Fruit fly (Drosophila melanogaster): ENCODE measurements around the gene Glyp.
A peak's percentile ranks its signal among the peaks of the same experiment; 100 is the strongest.

The Glyp gene

dm6 chr2L:2180120-2180539 is 49.5 kb downstream of the Glyp start (continued):
- TF ChIP-seq CG17361 (GFP tag; IDR thresholded peaks at IDR 0.05) (peak; percentile 81), ttk (GFP tag; IDR thresholded peaks at IDR 0.05) (peak; percentile 91), CG1647 (GFP tag; optimal IDR thresholded peaks at IDR 0.05) (peak; percentile 80), CG12071 (GFP tag; optimal IDR thresholded peaks at IDR 0.05) (peak; percentile 88), unc-4 (GFP tag; IDR thresholded peaks at IDR 0.05; ENCODE audit: partially characterized antibody) (no peak), Ptx1 (GFP tag; IDR thresholded peaks at IDR 0.05) (peak; percentile 92), CG15696 (tag; optimal IDR thresholded peaks at IDR 0.05) (peak; percentile 85), gt (GFP tag; IDR thresholded peaks at IDR 0.05) (peak; percentile 67), lov (optimal IDR thresholded peaks at IDR 0.05) (no peak), lov (GFP tag; IDR thresholded peaks at IDR 0.05) (peak; percentile 89), Hmr (GFP tag; optimal IDR thresholded peaks at IDR 0.05) (peak; percentile 82), CG13894 (tag; optimal IDR thresholded peaks at IDR 0.05) (peak; percentile 24), emc (GFP tag; optimal IDR thresholded peaks at IDR 0.05) (peak; percentile 17), her (GFP tag; optimal IDR thresholded peaks at IDR 0.05) (peak; percentile 54), ara (GFP tag; IDR thresholded peaks at IDR 0.05) (peak; percentile 94), CG18011 (GFP tag; optimal IDR thresholded peaks at IDR 0.05) (peak; percentile 64), CHES-1-like (GFP tag; optimal IDR thresholded peaks at IDR 0.05) (peak; percentile 54), cas (GFP tag; IDR thresholded peaks at IDR 0.05) (peak; percentile 37; the same call in 1 of the 2 replicates), CG7556 (GFP tag; optimal IDR thresholded peaks at IDR 0.05) (peak; percentile 85), odd (GFP tag; optimal IDR thresholded peaks at IDR 0.05) (peak; percentile 77), CG5245 (GFP tag; optimal IDR thresholded peaks at IDR 0.05) (peak; percentile 85), CG8924 (tag; optimal IDR thresholded peaks at IDR 0.05) (peak; percentile 93), Ssrp (tag; optimal IDR thresholded peaks at IDR 0.05) (peak; percentile 93), NfI (GFP tag; optimal IDR thresholded peaks at IDR 0.05) (peak; percentile 79), CG11696 (GFP tag; IDR thresholded peaks at IDR 0.05) (peak; percentile 85), trem (tag; optimal IDR thresholded peaks at IDR 0.05) (peak; percentile 91), C15 (GFP tag; IDR thresholded peaks at IDR 0.05) (0 out of 3 replicates have a peak, but pooled peaks have one; percentile 59), CG9817 (tag; optimal IDR thresholded peaks at IDR 0.05) (peak; percentile 81), bcd (GFP tag; optimal IDR thresholded peaks at IDR 0.05) (peak; percentile 90), psq (GFP tag; optimal IDR thresholded peaks at IDR 0.05) (peak; percentile 49), nmo (GFP tag; optimal IDR thresholded peaks at IDR 0.05) (peak; percentile 94), Stat92E (GFP tag; optimal IDR thresholded peaks at IDR 0.05) (peak in 1 of 3 experiments; percentile 87), CG18599 (GFP tag; optimal IDR thresholded peaks at IDR 0.05) (peak; percentile 89), scrt (GFP tag; optimal IDR thresholded peaks at IDR 0.05) (peak; percentile 82), knrl (GFP tag; IDR thresholded peaks at IDR 0.05; ENCODE audit: partially characterized antibody) (no peak), HmgD (GFP tag; optimal IDR thresholded peaks at IDR 0.05) (no peak), pum (GFP tag; optimal IDR thresholded peaks at IDR 0.05) (peak; percentile 74), Adf1 (GFP tag; IDR thresholded peaks at IDR 0.05) (peak; percentile 48), Dbx (GFP tag; IDR thresholded peaks at IDR 0.05) (peak; percentile 84), NC2α (GFP tag; optimal IDR thresholded peaks at IDR 0.05) (peak; percentile 50), Fer1 (GFP tag; optimal IDR thresholded peaks at IDR 0.05) (peak; percentile 88), Blimp-1 (GFP tag; optimal IDR thresholded peaks at IDR 0.05) (peak; percentile 94), CG10565 (GFP tag; optimal IDR thresholded peaks at IDR 0.05) (peak; percentile 42), dm (GFP tag; optimal IDR thresholded peaks at IDR 0.05) (peak; percentile 58), Opbp (GFP tag; IDR thresholded peaks at IDR 0.05; ENCODE audit: partially characterized antibody) (no peak), Fer3 (tag; optimal IDR thresholded peaks at IDR 0.05) (peak; percentile 88), CG16863 (GFP tag; optimal IDR thresholded peaks at IDR 0.05) (peak; percentile 76), CG33213 (GFP tag; optimal IDR thresholded peaks at IDR 0.05) (peak; percentile 63), sisA (GFP tag; IDR thresholded peaks at IDR 0.05) (peak; percentile 92), repo (GFP tag; optimal IDR thresholded peaks at IDR 0.05) (peak; percentile 75), H15 (GFP tag; IDR thresholded peaks at IDR 0.05) (peak; percentile 88)
